Fruit fly (Drosophila melanogaster) whole organism, embryonic: Measurements from ENCODE around the gene Nepl4.
A peak's percentile ranks its signal among the peaks of the same experiment; 100 is the strongest.

ENCODE experiments used
- Antp ChIP-seq: fragments of 200-800 bp; sonication (Bioruptor generic); optimal IDR thresholded peaks from 3 replicates; lab custom pipeline; 2016; ENCODE audit warnings: missing biosample characterization, missing genetic modification characterization
- Atf3 ChIP-seq: fragments of 200-800 bp; sonication (Bioruptor generic); optimal IDR thresholded peaks from 3 replicates; lab custom pipeline; 2016; ENCODE audit warnings: missing biosample characterization, missing genetic modification characterization
- CG10654 ChIP-seq: fragments of 200-800 bp; sonication (Bioruptor generic); optimal IDR thresholded peaks from 2 replicates; lab custom pipeline; 2016; ENCODE audit warnings: missing biosample characterization, missing genetic modification characterization
- CG10979 ChIP-seq: fragments of 200-800 bp; sonication (Bioruptor generic); optimal IDR thresholded peaks from 2 replicates; lab custom pipeline; 2018; ENCODE audit warnings: missing biosample characterization, mild to moderate bottlenecking, missing genetic modification characterization, moderate library complexity
- CG11247 ChIP-seq: fragments of 200-800 bp; sonication (Bioruptor generic); IDR thresholded peaks from 2 replicates; pipeline ENCODE4 v1.3.6; 2022; ENCODE audit warnings: missing biosample characterization, missing genetic modification characterization
- CG12071 ChIP-seq: fragments of 200-800 bp; sonication (Bioruptor generic); optimal IDR thresholded peaks from 3 replicates; lab custom pipeline; 2018; ENCODE audit warnings: missing biosample characterization, mild to moderate bottlenecking, missing genetic modification characterization
- CG12155 ChIP-seq: fragments of 200-800 bp; sonication (Bioruptor generic); optimal IDR thresholded peaks from 3 replicates; lab custom pipeline; 2016; ENCODE audit warnings: missing biosample characterization, missing genetic modification characterization
- CG13287 ChIP-seq: fragments of 200-800 bp; sonication (Bioruptor generic); IDR thresholded peaks from 2 replicates; pipeline ENCODE4 v1.3.6; 2022; ENCODE audit warnings: missing biosample characterization, missing genetic modification characterization; ENCODE audit not compliant: partially characterized antibody
- CG13894 ChIP-seq: fragments of 200-800 bp; sonication (Bioruptor generic); optimal IDR thresholded peaks from 3 replicates; lab custom pipeline; 2018; ENCODE audit warnings: missing biosample characterization, mild to moderate bottlenecking, missing genetic modification characterization, moderate library complexity
- CG18262 ChIP-seq: fragments of 200-800 bp; optimal IDR thresholded peaks from 3 replicates; lab custom pipeline; 2019; ENCODE audit warnings: missing biosample characterization, mild to moderate bottlenecking, missing genetic modification characterization, moderate library complexity
- CG2202 ChIP-seq: fragments of 200-800 bp; sonication (Bioruptor generic); optimal IDR thresholded peaks from 2 replicates; lab custom pipeline; 2018; ENCODE audit warnings: missing biosample characterization, mild to moderate bottlenecking, missing genetic modification characterization
- CG2875 ChIP-seq: fragments of 200-800 bp; sonication (Bioruptor generic); optimal IDR thresholded peaks from 2 replicates; lab custom pipeline; 2017; ENCODE audit warnings: missing biosample characterization, mild to moderate bottlenecking, missing genetic modification characterization, missing genetic modification reagents
- CG31224 ChIP-seq: fragments of 200-800 bp; sonication (Bioruptor generic); IDR thresholded peaks from 2 replicates; pipeline ENCODE4 v1.3.6; 2022; ENCODE audit warnings: missing biosample characterization, missing genetic modification characterization
- CG34422 ChIP-seq: fragments of 200-800 bp; sonication (Bioruptor generic); IDR thresholded peaks from 3 replicates; pipeline ENCODE4 v1.3.6; 2022; ENCODE audit warnings: missing biosample characterization, missing genetic modification characterization
- CG3995 ChIP-seq: fragments of 200-800 bp; sonication (Bioruptor generic); optimal IDR thresholded peaks from 3 replicates; lab custom pipeline; 2016; ENCODE audit warnings: missing biosample characterization, missing genetic modification characterization
- CG4404 ChIP-seq: fragments of 200-800 bp; sonication (Bioruptor generic); IDR thresholded peaks from 2 replicates; pipeline ENCODE4 v1.3.6; 2022; ENCODE audit warnings: missing biosample characterization, missing genetic modification characterization
- CG4854 ChIP-seq: fragments of 200-800 bp; sonication (Bioruptor generic); optimal IDR thresholded peaks from 2 replicates; lab custom pipeline; 2016; ENCODE audit warnings: missing biosample characterization, missing genetic modification characterization, inconsistent platforms
- CG6683 ChIP-seq: fragments of 200-800 bp; sonication (Bioruptor generic); optimal IDR thresholded peaks from 2 replicates; lab custom pipeline; 2017; ENCODE audit warnings: missing biosample characterization, mild to moderate bottlenecking, missing genetic modification characterization, missing genetic modification reagents
- CG8281 ChIP-seq: fragments of 200-800 bp; sonication (Bioruptor generic); optimal IDR thresholded peaks from 2 replicates; lab custom pipeline; 2018; ENCODE audit warnings: missing biosample characterization, mild to moderate bottlenecking, missing genetic modification characterization, moderate library complexity
- CG8478 ChIP-seq: fragments of >200 bp; optimal IDR thresholded peaks from 2 replicates; lab custom pipeline; 2018
- CG9437 ChIP-seq: fragments of 200-800 bp; sonication (Bioruptor generic); optimal IDR thresholded peaks from 2 replicates; lab custom pipeline; 2018; ENCODE audit warnings: missing biosample characterization, mild to moderate bottlenecking, missing genetic modification characterization
- Fer1 ChIP-seq: fragments of 200-800 bp; sonication (Bioruptor generic); optimal IDR thresholded peaks from 2 replicates; lab custom pipeline; 2017; ENCODE audit warnings: missing biosample characterization, mild to moderate bottlenecking, missing genetic modification characterization
- Jarid2 ChIP-seq: fragments of 200-800 bp; sonication (Bioruptor generic); optimal IDR thresholded peaks from 3 replicates; lab custom pipeline; 2017; ENCODE audit warnings: mild to moderate bottlenecking, missing biosample characterization, missing genetic modification reagents, missing genetic modification characterization
- Nf-YA ChIP-seq: fragments of 200-800 bp; sonication (Bioruptor generic); IDR thresholded peaks from 2 replicates; pipeline ENCODE4 v1.3.6; 2022; ENCODE audit warnings: missing biosample characterization, missing genetic modification characterization
- Ptx1 ChIP-seq: fragments of 200-800 bp; sonication (Bioruptor generic); IDR thresholded peaks from 2 replicates; pipeline ENCODE4 v1.3.6; 2022; ENCODE audit warnings: missing biosample characterization, missing genetic modification characterization
- Side ChIP-seq: fragments of 200-800 bp; sonication (Bioruptor generic); optimal IDR thresholded peaks from 2 replicates; lab custom pipeline; 2016; ENCODE audit warnings: missing biosample characterization, missing genetic modification characterization
- Ssrp ChIP-seq: fragments of 200-800 bp; sonication (Bioruptor generic); optimal IDR thresholded peaks from 2 replicates; lab custom pipeline; 2018; ENCODE audit warnings: missing biosample characterization, mild to moderate bottlenecking, missing genetic modification characterization, moderate library complexity
- Taf1 ChIP-seq: fragments of 200-800 bp; sonication (Bioruptor generic); IDR thresholded peaks from 2 replicates; pipeline ENCODE4 v1.3.6; 2022; ENCODE audit warnings: missing biosample characterization, missing genetic modification characterization
- bigmax ChIP-seq: fragments of 200-800 bp; sonication (Bioruptor generic); optimal IDR thresholded peaks from 2 replicates; lab custom pipeline; 2018; ENCODE audit warnings: missing biosample characterization, mild to moderate bottlenecking, missing genetic modification characterization
- br ChIP-seq: fragments of >200 bp; optimal IDR thresholded peaks from 2 replicates; lab custom pipeline; 2017
- corto ChIP-seq: fragments of 200-800 bp; sonication (Bioruptor generic); optimal IDR thresholded peaks from 2 replicates; lab custom pipeline; 2016; ENCODE audit warnings: missing biosample characterization, mild to moderate bottlenecking, missing genetic modification characterization, moderate library complexity
- crp ChIP-seq, 2 experiments: fragments of 200-800 bp; sonication (Bioruptor generic); optimal IDR thresholded peaks; 2 replicates in 1 of 2; 3 replicates in 1 of 2; lab custom pipeline; 2017; ENCODE audit warnings: missing biosample characterization in 2 of 2, missing genetic modification characterization in 2 of 2, mild to moderate bottlenecking in 1 of 2, moderate library complexity in 1 of 2
- dm ChIP-seq: fragments of 200-800 bp; sonication (Bioruptor generic); optimal IDR thresholded peaks from 3 replicates; lab custom pipeline; 2016; ENCODE audit warnings: missing biosample characterization, missing genetic modification characterization
- emc ChIP-seq: fragments of 200-800 bp; sonication (Bioruptor generic); optimal IDR thresholded peaks from 2 replicates; lab custom pipeline; 2016; ENCODE audit warnings: missing biosample characterization, missing genetic modification characterization
- ewg ChIP-seq: fragments of 200-800 bp; sonication (Bioruptor generic); optimal IDR thresholded peaks from 3 replicates; lab custom pipeline; 2017; ENCODE audit warnings: mild to moderate bottlenecking, missing biosample characterization, missing genetic modification reagents, missing genetic modification characterization
- gce ChIP-seq: fragments of 200-800 bp; sonication (Bioruptor generic); IDR thresholded peaks from 3 replicates; pipeline ENCODE4 v1.3.6; 2022; ENCODE audit warnings: missing biosample characterization, missing genetic modification characterization
- kah ChIP-seq: fragments of 200-800 bp; sonication (Bioruptor generic); optimal IDR thresholded peaks from 2 replicates; lab custom pipeline; 2018; ENCODE audit warnings: missing biosample characterization, mild to moderate bottlenecking, missing genetic modification characterization
- lola ChIP-seq, 3 experiments: fragments of >200 bp in 2 of 3; fragments of 200-800 bp in 1 of 3; sonication (Bioruptor generic) in 1 of 3; optimal IDR thresholded peaks; 2 replicates each; lab custom pipeline; 2017 to 2019; ENCODE audit warnings: missing biosample characterization in 3 of 3, missing genetic modification characterization in 3 of 3, mild to moderate bottlenecking in 1 of 3, moderate library complexity in 1 of 3
- lov ChIP-seq, 2 experiments: fragments of 200-800 bp in 1 of 2; fragments of >200 bp in 1 of 2; sonication (Bioruptor generic) in 1 of 2; IDR thresholded peaks in 1 of 2; optimal IDR thresholded peaks in 1 of 2; 2 replicates in 1 of 2; 3 replicates in 1 of 2; pipeline versions ENCODE4 v1.3.6 to Lab custom; 2017 to 2022; ENCODE audit warnings: missing biosample characterization in 1 of 2, missing genetic modification characterization in 1 of 2
- nau ChIP-seq: fragments of 200-800 bp; sonication (Bioruptor generic); optimal IDR thresholded peaks from 3 replicates; lab custom pipeline; 2017; ENCODE audit warnings: missing biosample characterization, mild to moderate bottlenecking, missing genetic modification characterization, missing genetic modification reagents
- oc ChIP-seq: fragments of 200-800 bp; sonication (Bioruptor generic); optimal IDR thresholded peaks from 2 replicates; lab custom pipeline; 2018; ENCODE audit warnings: missing biosample characterization, mild to moderate bottlenecking, missing genetic modification characterization, moderate library complexity
- pb ChIP-seq: fragments of 200-800 bp; sonication (Bioruptor generic); optimal IDR thresholded peaks from 3 replicates; lab custom pipeline; 2016; ENCODE audit warnings: missing biosample characterization, missing genetic modification characterization
- pros ChIP-seq: fragments of 200-800 bp; sonication (Bioruptor generic); optimal IDR thresholded peaks from 3 replicates; lab custom pipeline; 2019; ENCODE audit warnings: missing biosample characterization, mild to moderate bottlenecking, missing genetic modification characterization, moderate library complexity
- sc ChIP-seq, 3 experiments: fragments of >200 bp in 2 of 3; fragments of 200-800 bp in 1 of 3; sonication (Bioruptor generic) in 1 of 3; optimal IDR thresholded peaks; 2 replicates in 2 of 3; 3 replicates in 1 of 3; lab custom pipeline; 2017; ENCODE audit warnings: mild to moderate bottlenecking in 1 of 3, missing biosample characterization in 1 of 3, missing genetic modification characterization in 1 of 3, missing genetic modification reagents in 1 of 3
- sug ChIP-seq: fragments of 200-800 bp; optimal IDR thresholded peaks from 2 replicates; lab custom pipeline; 2019; ENCODE audit warnings: missing biosample characterization, mild to moderate bottlenecking, missing genetic modification characterization, moderate library complexity
- z ChIP-seq: fragments of 200-800 bp; sonication (Bioruptor generic); IDR thresholded peaks from 3 replicates; pipeline ENCODE4 v1.3.6; 2022; ENCODE audit warnings: missing biosample characterization, missing genetic modification characterization
- zen2 ChIP-seq: fragments of 200-800 bp; sonication (Bioruptor generic); IDR thresholded peaks from 3 replicates; pipeline ENCODE4 v1.3.6; 2022; ENCODE audit warnings: missing biosample characterization, missing genetic modification characterization; ENCODE audit not compliant: partially characterized antibody
- zf30C ChIP-seq: fragments of 200-800 bp; sonication (Bioruptor generic); optimal IDR thresholded peaks from 3 replicates; lab custom pipeline; 2018; ENCODE audit warnings: missing biosample characterization, mild to moderate bottlenecking, missing genetic modification characterization

The Nepl4 gene

DNA sequence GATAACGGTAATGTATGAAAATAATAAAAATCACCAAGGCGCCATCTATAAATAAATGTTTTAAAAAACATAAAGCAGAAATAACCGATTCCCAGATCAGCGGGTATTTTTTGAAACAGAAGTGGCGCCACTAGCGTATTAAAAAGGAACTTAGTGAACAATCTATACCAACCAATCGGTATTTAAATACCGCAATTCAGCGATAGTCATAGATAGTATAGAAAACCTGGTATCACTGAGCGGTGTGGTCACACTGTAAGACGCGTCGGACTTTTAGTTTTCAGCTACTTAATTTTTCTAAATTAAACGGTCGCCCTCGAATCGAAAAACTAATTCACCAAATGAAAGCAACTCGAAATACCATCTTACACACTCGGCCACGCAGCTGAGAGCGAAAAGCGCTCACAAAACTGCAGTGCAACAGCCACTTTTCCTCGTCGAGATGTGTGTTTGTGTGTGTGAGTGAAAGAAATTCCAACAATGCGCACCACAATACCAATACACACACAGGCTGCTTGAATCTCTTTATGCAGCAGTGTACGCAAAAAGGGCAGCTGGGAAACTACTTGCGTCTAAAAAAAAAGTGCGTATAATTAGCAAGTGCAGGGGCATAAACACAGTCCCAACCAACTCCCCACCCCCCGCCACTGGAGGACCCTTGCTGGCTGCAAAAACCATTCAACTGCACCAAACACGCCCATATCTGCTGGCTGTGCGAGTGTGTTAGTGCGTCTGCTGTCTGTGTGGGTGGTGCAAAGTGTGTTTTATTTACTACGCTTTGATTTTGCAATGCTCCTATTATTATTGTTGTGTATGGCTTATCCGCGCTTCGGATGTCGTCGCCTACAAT, 43.9 kb upstream of the Nepl4 start, which contains the start of gene PDZ-GEF (continued):
- TF ChIP-seq CG4404 (no peak), CG12071 (no peak), oc (tag; lab: Kevin White, UChicago) (no peak), CG2875 (no peak), emc (GFP tag; lab: Kevin White, UChicago) (no peak), Atf3 (GFP tag; lab: Kevin White, UChicago) (no peak), pros (GFP tag; lab: Kevin White, UChicago) (no peak), gce (GFP tag; lab: Robert Waterston, UW) (no peak), Jarid2 (peak; percentile 41), CG31224 (GFP tag; lab: Robert Waterston, UW) (no peak), CG18262 (tag; lab: Kevin White, UChicago) (peak; percentile 50), corto (GFP tag; lab: Kevin White, UChicago) (no peak), zen2 (no peak), Fer1 (peak; percentile 24), CG3995 (GFP tag; lab: Kevin White, UChicago) (no peak), lola (GFP tag; optimal IDR thresholded peaks at IDR 0.05; lab: Kevin White, UChicago) (peak in 1 of 3 experiments; percentile 89), CG9437 (GFP tag; lab: Kevin White, UChicago) (no peak), sc (optimal IDR thresholded peaks at IDR 0.05; lab: Kevin White, UChicago) (no peak), sc (GFP tag; optimal IDR thresholded peaks at IDR 0.05; lab: Kevin White, UChicago) (peak; percentile 27), CG8281 (tag; lab: Kevin White, UChicago) (no peak), kah (GFP tag; lab: Kevin White, UChicago) (no peak), ewg (peak; percentile 53), Side (GFP tag; lab: Kevin White, UChicago) (peak; percentile 42), pb (no peak), lov (optimal IDR thresholded peaks at IDR 0.05; lab: Kevin White, UChicago) (no peak), lov (GFP tag; IDR thresholded peaks at IDR 0.05; lab: Robert Waterston, UW) (0 out of 3 replicates have a peak, but pooled peaks have one; percentile 18), Antp (GFP tag; lab: Kevin White, UChicago) (peak; percentile 56), dm (peak; percentile 26), CG10654 (peak; percentile 22), bigmax (GFP tag; lab: Kevin White, UChicago) (no peak), Taf1 (GFP tag; lab: Robert Waterston, UW) (no peak), crp (GFP tag; optimal IDR thresholded peaks at IDR 0.05; lab: Kevin White, UChicago) (no peak), CG2202 (tag; lab: Kevin White, UChicago) (peak; percentile 27), CG12155 (GFP tag; lab: Kevin White, UChicago) (peak; percentile 47), zf30C (no peak), CG4854 (GFP tag; lab: Kevin White, UChicago) (peak; percentile 63), Ssrp (no peak), CG8478 (lab: Kevin White, UChicago) (peak; percentile 97), CG10979 (tag; lab: Kevin White, UChicago) (peak; percentile 79), Nf-YA (GFP tag; lab: Robert Waterston, UW) (no peak), z (GFP tag; lab: Robert Waterston, UW) (no peak), CG34422 (GFP tag; lab: Robert Waterston, UW) (peak; percentile 68), CG13287 (peak; percentile 63), sug (tag; lab: Kevin White, UChicago) (peak; percentile 21), br (lab: Kevin White, UChicago) (no peak), nau (GFP tag; lab: Kevin White, UChicago) (no peak), Ptx1 (GFP tag; lab: Robert Waterston, UW) (peak; percentile 59), CG13894 (no peak), CG6683 (GFP tag; lab: Kevin White, UChicago) (no peak), CG11247 (GFP tag; lab: Robert Waterston, UW) (peak; percentile 66)
